Fruit fly (Drosophila melanogaster) whole organism, embryonic: ENCODE results near the gene mRpL28.

ENCODE experiments used
- Antp ChIP-seq: fragments of 200-800 bp; sonication (Bioruptor generic); optimal IDR thresholded peaks from 3 replicates; lab custom pipeline; 2016; ENCODE audit warnings: missing biosample characterization, missing genetic modification characterization
- B-H1 ChIP-seq: fragments of 200-800 bp; sonication (Bioruptor generic); IDR thresholded peaks from 3 replicates; pipeline ENCODE4 v1.3.6; 2022; ENCODE audit warnings: missing biosample characterization, missing genetic modification characterization
- CG10543 ChIP-seq: fragments of 200-800 bp; sonication (Bioruptor generic); optimal IDR thresholded peaks from 3 replicates; lab custom pipeline; 2017; ENCODE audit warnings: missing biosample characterization, mild to moderate bottlenecking, missing genetic modification characterization, moderate library complexity
- CG11560 ChIP-seq: fragments of 200-800 bp; sonication (Bioruptor generic); IDR thresholded peaks from 3 replicates; pipeline ENCODE4 v1.3.6; 2022; ENCODE audit warnings: missing biosample characterization, missing genetic modification characterization
- CG12236 ChIP-seq: fragments of 200-800 bp; sonication (Bioruptor generic); optimal IDR thresholded peaks from 2 replicates; lab custom pipeline; 2016; ENCODE audit warnings: missing biosample characterization, missing genetic modification characterization
- CG14441 ChIP-seq: fragments of 200-800 bp; sonication (Bioruptor generic); IDR thresholded peaks from 2 replicates; pipeline ENCODE4 v1.3.6; 2022; ENCODE audit warnings: missing biosample characterization, missing genetic modification characterization
- CG16813 ChIP-seq: fragments of 200-800 bp; sonication (Bioruptor generic); IDR thresholded peaks from 3 replicates; pipeline ENCODE4 v1.3.6; 2022; ENCODE audit warnings: missing biosample characterization, missing genetic modification characterization; ENCODE audit not compliant: partially characterized antibody
- CG18262 ChIP-seq: fragments of 200-800 bp; optimal IDR thresholded peaks from 3 replicates; lab custom pipeline; 2019; ENCODE audit warnings: missing biosample characterization, mild to moderate bottlenecking, missing genetic modification characterization, moderate library complexity
- CG2129 ChIP-seq: fragments of 200-800 bp; sonication (Bioruptor generic); IDR thresholded peaks from 2 replicates; pipeline ENCODE4 v1.3.6; 2022; ENCODE audit warnings: missing biosample characterization, missing genetic modification characterization; ENCODE audit not compliant: partially characterized antibody
- CG33213 ChIP-seq: fragments of 200-800 bp; sonication (Bioruptor generic); optimal IDR thresholded peaks from 3 replicates; lab custom pipeline; 2016; ENCODE audit warnings: missing biosample characterization, missing genetic modification characterization
- CG34224 ChIP-seq: fragments of 200-800 bp; sonication (Bioruptor generic); IDR thresholded peaks from 3 replicates; pipeline ENCODE4 v1.3.6; 2022; ENCODE audit warnings: missing biosample characterization, missing genetic modification characterization; ENCODE audit not compliant: partially characterized antibody
- CG4820 ChIP-seq: fragments of 200-800 bp; sonication (Bioruptor generic); optimal IDR thresholded peaks from 3 replicates; lab custom pipeline; 2016; ENCODE audit warnings: missing biosample characterization, missing genetic modification characterization
- CG4854 ChIP-seq: fragments of 200-800 bp; sonication (Bioruptor generic); optimal IDR thresholded peaks from 2 replicates; lab custom pipeline; 2016; ENCODE audit warnings: missing biosample characterization, missing genetic modification characterization, inconsistent platforms
- CG6854 ChIP-seq: fragments of 200-800 bp; sonication (Bioruptor generic); optimal IDR thresholded peaks from 3 replicates; lab custom pipeline; 2017; ENCODE audit warnings: missing biosample characterization, mild to moderate bottlenecking, missing genetic modification characterization
- CG7963 ChIP-seq: fragments of 200-800 bp; sonication (Bioruptor generic); IDR thresholded peaks from 3 replicates; pipeline ENCODE4 v1.3.6; 2022; ENCODE audit warnings: missing biosample characterization, missing genetic modification characterization; ENCODE audit not compliant: partially characterized antibody
- CG8388 ChIP-seq: fragments of 200-800 bp; sonication (Bioruptor generic); optimal IDR thresholded peaks from 2 replicates; lab custom pipeline; 2019; ENCODE audit warnings: missing biosample characterization, mild to moderate bottlenecking, missing genetic modification characterization, moderate library complexity
- CG9215 ChIP-seq: fragments of 200-800 bp; sonication (Bioruptor generic); IDR thresholded peaks from 2 replicates; pipeline ENCODE4 v1.3.6; 2022; ENCODE audit warnings: missing biosample characterization, missing genetic modification characterization
- D19A ChIP-seq: fragments of 200-800 bp; optimal IDR thresholded peaks from 3 replicates; lab custom pipeline; 2019; ENCODE audit warnings: missing biosample characterization, mild to moderate bottlenecking, missing genetic modification characterization, moderate library complexity
- Dfd ChIP-seq, 2 experiments: fragments of >200 bp; optimal IDR thresholded peaks; 2 replicates each; lab custom pipeline; 2017; ENCODE audit warnings: missing biosample characterization in 2 of 2, missing genetic modification characterization in 2 of 2
- Dip3 ChIP-seq: fragments of 200-800 bp; sonication (Bioruptor generic); optimal IDR thresholded peaks from 3 replicates; lab custom pipeline; 2016; ENCODE audit warnings: missing biosample characterization, missing genetic modification characterization
- Dref ChIP-seq: fragments of 200-800 bp; sonication (Bioruptor generic); IDR thresholded peaks from 2 replicates; pipeline ENCODE4 v1.3.6; 2022; ENCODE audit warnings: missing biosample characterization, missing genetic modification characterization
- Hr39 ChIP-seq: fragments of >200 bp; optimal IDR thresholded peaks from 2 replicates; lab custom pipeline; 2017
- Kr ChIP-seq: fragments of 200-800 bp; sonication (Bioruptor generic); optimal IDR thresholded peaks from 2 replicates; lab custom pipeline; 2017; ENCODE audit warnings: missing biosample characterization, mild to moderate bottlenecking, missing genetic modification characterization
- Lim3 ChIP-seq: fragments of 200-800 bp; sonication (Bioruptor generic); IDR thresholded peaks from 2 replicates; pipeline ENCODE4 v1.3.6; 2022; ENCODE audit warnings: missing biosample characterization, missing genetic modification characterization
- Mad ChIP-seq: fragments of 200-800 bp; sonication (Bioruptor generic); optimal IDR thresholded peaks from 2 replicates; lab custom pipeline; 2016; ENCODE audit warnings: missing biosample characterization, missing genetic modification characterization
- Mes4 ChIP-seq: fragments of 200-800 bp; sonication (Bioruptor generic); optimal IDR thresholded peaks from 2 replicates; lab custom pipeline; 2016; ENCODE audit warnings: missing biosample characterization, missing genetic modification characterization
- Nf-YA ChIP-seq: fragments of 200-800 bp; sonication (Bioruptor generic); IDR thresholded peaks from 2 replicates; pipeline ENCODE4 v1.3.6; 2022; ENCODE audit warnings: missing biosample characterization, missing genetic modification characterization
- PHDP ChIP-seq: fragments of 200-800 bp; sonication (Bioruptor generic); optimal IDR thresholded peaks from 3 replicates; lab custom pipeline; 2018; ENCODE audit warnings: missing biosample characterization, mild to moderate bottlenecking, missing genetic modification characterization, moderate library complexity
- Ravus ChIP-seq: fragments of 200-800 bp; sonication (Bioruptor generic); IDR thresholded peaks from 2 replicates; pipeline ENCODE4 v1.3.6; 2022; ENCODE audit warnings: missing biosample characterization, missing genetic modification characterization
- Sin3A ChIP-seq: fragments of >200 bp; optimal IDR thresholded peaks from 2 replicates; lab custom pipeline; 2018
- ab ChIP-seq: fragments of 200-800 bp; sonication (Bioruptor generic); optimal IDR thresholded peaks from 2 replicates; lab custom pipeline; 2016; ENCODE audit warnings: missing biosample characterization, missing genetic modification characterization
- amos ChIP-seq: fragments of 200-800 bp; sonication (Bioruptor generic); IDR thresholded peaks from 2 replicates; pipeline ENCODE4 v1.3.6; 2022; ENCODE audit warnings: missing biosample characterization, missing genetic modification characterization; ENCODE audit not compliant: partially characterized antibody
- ase ChIP-seq: fragments of 200-800 bp; sonication (Bioruptor generic); IDR thresholded peaks from 3 replicates; pipeline ENCODE4 v1.3.6; 2022; ENCODE audit warnings: missing biosample characterization, missing genetic modification characterization
- az2 ChIP-seq: fragments of 200-800 bp; sonication (Bioruptor generic); optimal IDR thresholded peaks from 3 replicates; lab custom pipeline; 2016; ENCODE audit warnings: missing biosample characterization, missing genetic modification characterization
- bbx ChIP-seq: fragments of 200-800 bp; sonication (Bioruptor generic); IDR thresholded peaks from 2 replicates; pipeline ENCODE4 v1.3.6; 2022; ENCODE audit warnings: missing biosample characterization, missing genetic modification characterization; ENCODE audit not compliant: partially characterized antibody
- bcd ChIP-seq: fragments of 200-800 bp; sonication (Bioruptor generic); optimal IDR thresholded peaks from 2 replicates; lab custom pipeline; 2017; ENCODE audit warnings: missing biosample characterization, mild to moderate bottlenecking, missing genetic modification characterization
- cas ChIP-seq: fragments of 200-800 bp; sonication (Bioruptor generic); IDR thresholded peaks from 2 replicates; pipeline ENCODE4 v1.3.6; 2022; ENCODE audit warnings: missing biosample characterization, missing genetic modification characterization
- cg ChIP-seq: fragments of 200-800 bp; sonication (Bioruptor generic); optimal IDR thresholded peaks from 3 replicates; lab custom pipeline; 2019; ENCODE audit warnings: missing biosample characterization, mild to moderate bottlenecking, missing genetic modification characterization, moderate library complexity
- chn ChIP-seq: fragments of 200-800 bp; sonication (Bioruptor generic); optimal IDR thresholded peaks from 2 replicates; lab custom pipeline; 2016; ENCODE audit warnings: missing biosample characterization, missing genetic modification characterization
- corto ChIP-seq: fragments of 200-800 bp; sonication (Bioruptor generic); optimal IDR thresholded peaks from 2 replicates; lab custom pipeline; 2016; ENCODE audit warnings: missing biosample characterization, mild to moderate bottlenecking, missing genetic modification characterization, moderate library complexity
- crp ChIP-seq, 2 experiments: fragments of 200-800 bp; sonication (Bioruptor generic); optimal IDR thresholded peaks; 2 replicates in 1 of 2; 3 replicates in 1 of 2; lab custom pipeline; 2017; ENCODE audit warnings: missing biosample characterization in 2 of 2, missing genetic modification characterization in 2 of 2, mild to moderate bottlenecking in 1 of 2, moderate library complexity in 1 of 2
- dmrt99B ChIP-seq: fragments of 200-800 bp; sonication (Bioruptor generic); optimal IDR thresholded peaks from 2 replicates; lab custom pipeline; 2018; ENCODE audit warnings: missing biosample characterization, mild to moderate bottlenecking, missing genetic modification characterization, moderate library complexity
- emc ChIP-seq: fragments of 200-800 bp; sonication (Bioruptor generic); optimal IDR thresholded peaks from 2 replicates; lab custom pipeline; 2016; ENCODE audit warnings: missing biosample characterization, missing genetic modification characterization
- esg ChIP-seq: fragments of 200-800 bp; sonication (Bioruptor generic); conservative IDR thresholded peaks from 2 replicates; pipeline ENCODE4 v1.3.6; 2022; ENCODE audit warnings: missing biosample characterization, missing genetic modification characterization
- exex ChIP-seq: fragments of 200-800 bp; sonication (Bioruptor generic); optimal IDR thresholded peaks from 4 replicates; lab custom pipeline; 2018; ENCODE audit warnings: missing biosample characterization, mild to moderate bottlenecking, missing genetic modification characterization, moderate library complexity
- luna ChIP-seq: fragments of 200-800 bp; sonication (Bioruptor generic); optimal IDR thresholded peaks from 2 replicates; lab custom pipeline; 2016; ENCODE audit warnings: missing biosample characterization, missing genetic modification characterization
- mam ChIP-seq: fragments of 200-800 bp; sonication (Bioruptor generic); optimal IDR thresholded peaks from 3 replicates; lab custom pipeline; 2016; ENCODE audit warnings: missing biosample characterization, missing genetic modification characterization
- mld ChIP-seq: fragments of 200-800 bp; sonication (Bioruptor generic); IDR thresholded peaks from 3 replicates; pipeline ENCODE4 v1.3.6; 2022; ENCODE audit warnings: missing biosample characterization, missing genetic modification characterization; ENCODE audit not compliant: partially characterized antibody
- unpg ChIP-seq: fragments of 200-800 bp; sonication (Bioruptor generic); optimal IDR thresholded peaks from 3 replicates; lab custom pipeline; 2018; ENCODE audit warnings: missing biosample characterization, mild to moderate bottlenecking, missing genetic modification characterization, moderate library complexity
- zf30C ChIP-seq: fragments of 200-800 bp; sonication (Bioruptor generic); optimal IDR thresholded peaks from 3 replicates; lab custom pipeline; 2018; ENCODE audit warnings: missing biosample characterization, mild to moderate bottlenecking, missing genetic modification characterization

The mRpL28 gene

dm6 chr2L:5004677-5005463 lies 31.1 kb downstream of the mRpL28 start (continued):
- TF ChIP-seq CG10543 (GFP tag; lab: Kevin White, UChicago) (peak; percentile 95), Antp (GFP tag; lab: Kevin White, UChicago) (peak; percentile 97), ab (GFP tag; lab: Kevin White, UChicago) (peak; percentile 85), mam (GFP tag; lab: Kevin White, UChicago) (peak; percentile 98), dmrt99B (peak; percentile 96), CG7963 (GFP tag; lab: Robert Waterston, UW) (no peak), Mad (GFP tag; lab: Kevin White, UChicago) (peak; percentile 90), CG12236 (GFP tag; lab: Kevin White, UChicago) (peak; percentile 84), Dref (0 out of 2 replicates have a peak, but pooled peaks have one; percentile 36), Hr39 (lab: Kevin White, UChicago) (no peak), CG9215 (GFP tag; lab: Robert Waterston, UW) (peak; percentile 95), Mes4 (GFP tag; lab: Kevin White, UChicago) (peak; percentile 91), ase (GFP tag; lab: Robert Waterston, UW) (peak; percentile 94), CG33213 (GFP tag; lab: Kevin White, UChicago) (peak; percentile 93), CG4854 (GFP tag; lab: Kevin White, UChicago) (peak; percentile 91), Lim3 (GFP tag; lab: Robert Waterston, UW) (peak; percentile 84), az2 (GFP tag; lab: Kevin White, UChicago) (peak; percentile 94), Sin3A (no peak), Ravus (GFP tag; lab: Robert Waterston, UW) (peak; percentile 90), D19A (tag; lab: Kevin White, UChicago) (peak; percentile 89), Dip3 (GFP tag; lab: Kevin White, UChicago) (peak; percentile 90), CG2129 (no peak), amos (GFP tag; lab: Robert Waterston, UW) (no peak), emc (GFP tag; lab: Kevin White, UChicago) (peak; percentile 89), mld (GFP tag; lab: Robert Waterston, UW) (no peak), corto (peak; percentile 43), Nf-YA (GFP tag; lab: Robert Waterston, UW) (peak; percentile 88), B-H1 (GFP tag; lab: Robert Waterston, UW) (peak; percentile 90), CG18262 (tag; lab: Kevin White, UChicago) (peak; percentile 90), PHDP (tag; lab: Kevin White, UChicago) (peak; percentile 96), Kr (GFP tag; lab: Kevin White, UChicago) (no peak), zf30C (no peak), Dfd (GFP tag; optimal IDR thresholded peaks at IDR 0.05; lab: Kevin White, UChicago) (no peak), esg (GFP tag; lab: Robert Waterston, UW) (peak; percentile 96), cas (GFP tag; lab: Robert Waterston, UW) (peak; percentile 95), bcd (GFP tag; lab: Kevin White, UChicago) (peak; percentile 94), CG4820 (GFP tag; lab: Kevin White, UChicago) (peak; percentile 92), CG6854 (GFP tag; lab: Kevin White, UChicago) (peak; percentile 94), CG11560 (tag; lab: Robert Waterston, UW) (peak; percentile 85), cg (GFP tag; lab: Kevin White, UChicago) (no peak), exex (peak; percentile 88), CG14441 (GFP tag; lab: Robert Waterston, UW) (peak; percentile 96), CG8388 (GFP tag; lab: Kevin White, UChicago) (peak; percentile 91), luna (GFP tag; lab: Kevin White, UChicago) (peak; percentile 93), chn (GFP tag; lab: Kevin White, UChicago) (peak; percentile 93), CG34224 (GFP tag; lab: Robert Waterston, UW) (no peak), unpg (GFP tag; lab: Kevin White, UChicago) (peak; percentile 95), CG16813 (no peak), crp (GFP tag; optimal IDR thresholded peaks at IDR 0.05; lab: Kevin White, UChicago) (peak in 1 of 2 experiments; percentile 48), bbx (GFP tag; lab: Robert Waterston, UW) (no peak)
